Fruit fly (Drosophila melanogaster) whole organism, prepupa: ENCODE measurements around the gene CG6602.

Source experiments
- Blimp-1 ChIP-seq: fragments of 200-800 bp; sonication (Bioruptor generic); optimal IDR thresholded peaks from 3 replicates; lab custom pipeline; 2017; ENCODE audit warnings: missing biosample characterization, missing genetic modification characterization, mild to moderate bottlenecking, moderate library complexity, missing genetic modification reagents
- CG10631 ChIP-seq: fragments of 200-800 bp; sonication (Bioruptor generic); optimal IDR thresholded peaks from 2 replicates; lab custom pipeline; 2016; ENCODE audit warnings: missing biosample characterization, missing genetic modification characterization
- CG11762 ChIP-seq: fragments of 200-800 bp; sonication (Bioruptor generic); optimal IDR thresholded peaks from 3 replicates; lab custom pipeline; 2016; ENCODE audit warnings: missing biosample characterization, missing genetic modification characterization; ENCODE audit not compliant: insufficient read depth
- CG11902 ChIP-seq: fragments of 200-800 bp; sonication (Bioruptor generic); optimal IDR thresholded peaks from 3 replicates; lab custom pipeline; 2016; ENCODE audit warnings: missing biosample characterization, missing genetic modification characterization
- CG3919 ChIP-seq: fragments of 200-800 bp; sonication (Bioruptor generic); optimal IDR thresholded peaks from 3 replicates; lab custom pipeline; 2016; ENCODE audit warnings: missing biosample characterization, missing genetic modification characterization
- CG4318 ChIP-seq: fragments of 200-800 bp; sonication (Bioruptor generic); optimal IDR thresholded peaks from 3 replicates; lab custom pipeline; 2017; ENCODE audit warnings: missing biosample characterization, mild to moderate bottlenecking, missing genetic modification characterization
- CG8632 ChIP-seq: fragments of 200-800 bp; sonication (Bioruptor generic); optimal IDR thresholded peaks from 3 replicates; lab custom pipeline; 2016; ENCODE audit warnings: missing biosample characterization, missing genetic modification characterization
- Ets21C ChIP-seq: fragments of 200-800 bp; sonication (Bioruptor generic); optimal IDR thresholded peaks from 3 replicates; lab custom pipeline; 2016; ENCODE audit warnings: missing biosample characterization, missing genetic modification characterization
- Ets96B ChIP-seq: fragments of 200-800 bp; optimal IDR thresholded peaks from 2 replicates; lab custom pipeline; 2019; ENCODE audit warnings: missing biosample characterization, mild to moderate bottlenecking, missing genetic modification characterization, moderate library complexity
- Lpt ChIP-seq: fragments of 200-800 bp; sonication (Bioruptor generic); optimal IDR thresholded peaks from 3 replicates; lab custom pipeline; 2016; ENCODE audit warnings: missing biosample characterization, missing genetic modification characterization
- achi ChIP-seq: fragments of 200-800 bp; sonication (Bioruptor generic); optimal IDR thresholded peaks from 3 replicates; lab custom pipeline; 2016; ENCODE audit warnings: missing biosample characterization, missing genetic modification characterization
- eg ChIP-seq: fragments of 200-800 bp; sonication (Bioruptor generic); IDR thresholded peaks from 3 replicates; pipeline ENCODE4 v1.3.6; 2022; ENCODE audit warnings: missing biosample characterization, missing genetic modification characterization

dm6 chr3L:6115505-6115904 is 43.6 kb downstream of the CG6602 start:
- TF ChIP-seq Ets96B (tag; lab: Kevin White, UChicago) (no peak), Blimp-1 (GFP tag; lab: Kevin White, UChicago) (no peak), CG11762 (no peak), Lpt (GFP tag; lab: Kevin White, UChicago) (no peak), Ets21C (GFP tag; lab: Kevin White, UChicago) (no peak), eg (GFP tag; lab: Robert Waterston, UW) (no peak), CG11902 (GFP tag; lab: Kevin White, UChicago) (no peak), CG8632 (GFP tag; lab: Kevin White, UChicago) (no peak), CG4318 (no peak), achi (GFP tag; lab: Kevin White, UChicago) (no peak), CG3919 (GFP tag; lab: Kevin White, UChicago) (no peak), CG10631 (GFP tag; lab: Kevin White, UChicago) (no peak)
